Fruit fly (Drosophila melanogaster) whole organism, adult: ENCODE results near the gene CCDC53.

Experiments used
- CG11617 ChIP-seq: fragments of 200-800 bp; sonication (Bioruptor generic); optimal IDR thresholded peaks from 2 replicates; lab custom pipeline; 2017; ENCODE audit warnings: mild to moderate bottlenecking, missing biosample characterization, missing genetic modification reagents, missing genetic modification characterization
- CG14711 ChIP-seq: fragments of 200-800 bp; sonication (Bioruptor generic); optimal IDR thresholded peaks from 2 replicates; lab custom pipeline; 2018; ENCODE audit warnings: missing biosample characterization, mild to moderate bottlenecking, missing genetic modification characterization, moderate library complexity
- Clk ChIP-seq: fragments of 200-800 bp; sonication (Bioruptor generic); optimal IDR thresholded peaks from 2 replicates; lab custom pipeline; 2017; ENCODE audit warnings: missing biosample characterization, missing genetic modification characterization
- Mnt ChIP-seq: fragments of 200-800 bp; sonication (Bioruptor generic); optimal IDR thresholded peaks from 2 replicates; lab custom pipeline; 2016; ENCODE audit warnings: missing biosample characterization, mild to moderate bottlenecking, missing genetic modification characterization
- kay ChIP-seq: fragments of 200-800 bp; sonication (Bioruptor generic); peaks from one replicate; lab custom pipeline; 2016; ENCODE audit warnings: missing biosample characterization, missing genetic modification characterization, borderline replicate concordance
- pad ChIP-seq: fragments of 200-800 bp; sonication (Bioruptor generic); optimal IDR thresholded peaks from 3 replicates; lab custom pipeline; 2017; ENCODE audit warnings: missing biosample characterization, missing genetic modification characterization, mild to moderate bottlenecking, moderate library complexity, missing genetic modification reagents
- tj ChIP-seq: fragments of 200-800 bp; sonication (Bioruptor generic); optimal IDR thresholded peaks from 3 replicates; lab custom pipeline; 2017; ENCODE audit warnings: missing biosample characterization, mild to moderate bottlenecking, missing genetic modification characterization, moderate library complexity

DNA sequence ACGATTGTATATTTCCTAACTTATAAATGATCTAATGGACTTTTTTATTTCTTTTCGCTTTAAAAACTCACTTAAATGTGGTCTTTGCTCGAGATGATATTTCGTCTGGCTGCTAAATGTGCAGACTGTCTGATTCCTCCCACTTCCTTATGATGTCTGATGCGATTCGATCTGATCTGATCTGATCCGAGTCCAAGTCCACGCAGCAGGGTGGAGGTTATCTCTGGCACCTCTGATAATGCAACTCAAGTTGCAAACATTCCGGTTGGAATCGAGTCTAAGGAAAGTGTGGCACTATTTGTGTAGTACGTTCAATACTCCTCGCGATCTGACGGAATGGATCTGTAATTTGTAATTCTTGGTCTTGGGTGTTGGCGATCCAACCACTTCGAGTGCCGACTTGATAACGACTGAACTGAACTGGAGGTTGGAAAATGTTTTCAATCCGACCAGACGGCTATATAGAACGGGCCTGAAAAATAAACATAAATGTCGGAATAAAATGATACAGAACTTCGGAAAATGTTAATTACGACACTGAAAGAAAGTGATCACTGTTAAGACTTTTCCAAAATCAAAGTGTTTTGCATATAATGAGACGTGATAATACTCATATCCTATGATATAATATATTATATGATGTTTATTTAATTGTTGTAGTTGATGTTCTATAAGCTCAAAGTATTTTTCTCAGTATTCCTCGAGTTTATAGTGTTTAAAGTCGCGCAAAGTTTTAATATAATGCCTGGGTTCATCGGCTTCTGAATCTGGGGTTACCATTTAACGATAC, 43.4 kb upstream of the CCDC53 start:
- no peak for TF ChIP-seq kay (GFP tag; lab: Kevin White, UChicago)
- TF ChIP-seq pad (GFP tag; lab: Kevin White, UChicago) = no peak
- no peak for TF ChIP-seq tj (GFP tag; lab: Kevin White, UChicago)
- TF ChIP-seq CG11617 (GFP tag; lab: Kevin White, UChicago) = no peak
- TF ChIP-seq Clk (GFP tag; lab: Kevin White, UChicago) = no peak
- no peak for TF ChIP-seq Mnt
- no peak for TF ChIP-seq CG14711
